Worm (Caenorhabditis elegans) whole organism, L4 larva: Measurements from ENCODE around the gene sdz-31.

Experiments
- D1046.2 ChIP-seq: fragments of 200-800 bp; sonication (Bioruptor generic); IDR thresholded peaks from 2 replicates; pipeline ENCODE4 v1.3.6; 2022; ENCODE audit warnings: missing genetic modification characterization, missing compliant biosample characterization
- ama-1 ChIP-seq: fragments of 150-350 bp; optimal IDR thresholded peaks from 2 replicates; lab custom pipeline; 2014; ENCODE audit warnings: inconsistent platforms, mixed read lengths
- daf-12 ChIP-seq: fragments of 150-350 bp; optimal IDR thresholded peaks from 2 replicates; lab custom pipeline; 2014; ENCODE audit warnings: missing biosample characterization, missing genetic modification reagents, missing genetic modification characterization
- dmd-6 ChIP-seq: fragments of 200-800 bp; sonication (Bioruptor generic); IDR thresholded peaks from 2 replicates; pipeline ENCODE4 v1.3.6; 2022; ENCODE audit warnings: missing genetic modification reagents, missing genetic modification characterization, missing compliant biosample characterization
- hlh-30 ChIP-seq: sonication (generic microtip); optimal IDR thresholded peaks from 2 replicates; lab custom pipeline; 2017; ENCODE audit warnings: antibody characterized with exemption, mild to moderate bottlenecking, missing genetic modification characterization, missing compliant biosample characterization; ENCODE audit not compliant: insufficient read depth
- nhr-102 ChIP-seq: sonication (generic microtip); optimal IDR thresholded peaks from 2 replicates; lab custom pipeline; 2016; ENCODE audit warnings: mild to moderate bottlenecking, missing genetic modification characterization, moderate library complexity, missing compliant biosample characterization
- nhr-25 ChIP-seq: sonication (generic microtip); optimal IDR thresholded peaks from 2 replicates; lab custom pipeline; 2017; ENCODE audit warnings: missing genetic modification characterization, mild to moderate bottlenecking, missing compliant biosample characterization, antibody characterized with exemption, moderate library complexity, borderline replicate concordance; ENCODE audit not compliant: insufficient read depth
- nhr-42 ChIP-seq: fragments of 200-800 bp; sonication (Bioruptor generic); IDR thresholded peaks from 2 replicates; pipeline ENCODE4 v1.3.6; 2022; ENCODE audit warnings: missing genetic modification characterization, missing compliant biosample characterization
- nhr-6 ChIP-seq: fragments of 150-350 bp; optimal IDR thresholded peaks from 2 replicates; lab custom pipeline; 2014; ENCODE audit warnings: missing biosample characterization, missing genetic modification characterization
- nhr-76 ChIP-seq: fragments of 150-350 bp; optimal IDR thresholded peaks from 2 replicates; lab custom pipeline; 2014; ENCODE audit warnings: missing biosample characterization, missing genetic modification characterization
- snpc-4 ChIP-seq: fragments of 150-350 bp; optimal IDR thresholded peaks from 2 replicates; lab custom pipeline; 2014; ENCODE audit warnings: missing biosample characterization, missing genetic modification characterization
- unc-62 ChIP-seq, 3 experiments: fragments of 150-350 bp in 1 of 3; sonication (generic microtip); optimal IDR thresholded peaks in 2 of 3; peaks in 1 of 3; 1 replicate in 1 of 3; 2 replicates in 2 of 3; lab custom pipeline; 2014 to 2017; ENCODE audit warnings: missing biosample characterization in 3 of 3, missing genetic modification characterization in 3 of 3, missing genetic modification reagents in 3 of 3, missing genotype in 1 of 3
- ztf-11 ChIP-seq: fragments of 150-350 bp; optimal IDR thresholded peaks from 2 replicates; lab custom pipeline; 2014; ENCODE audit warnings: missing biosample characterization, missing genetic modification characterization

ce11 chrV:9926240-9926639 lies 46.3 kb downstream of the sdz-31 start, which contains the start of gene C50H2.13:
- TF ChIP-seq nhr-6 (tag; lab: Kevin White, UChicago) (no peak), ama-1 (lab: Kevin White, UChicago) (no peak), daf-12 (tag; lab: Kevin White, UChicago) (no peak), nhr-42 (GFP tag; lab: Robert Waterston, UW) (no peak), nhr-102 (tag; lab: Kevin White, UChicago) (no peak), dmd-6 (no peak), nhr-76 (tag; lab: Kevin White, UChicago) (no peak), D1046.2 (GFP tag; lab: Robert Waterston, UW) (no peak), hlh-30 (tag; lab: Kevin White, UChicago) (no peak), nhr-25 (tag; lab: Kevin White, UChicago) (no peak), ztf-11 (tag; lab: Kevin White, UChicago) (no peak), unc-62 (GFP tag; optimal IDR thresholded peaks at IDR 0.05 in 1 of 2; lab: Kevin White, UChicago) (no peak), unc-62 (tag; optimal IDR thresholded peaks at IDR 0.05; lab: Kevin White, UChicago) (no peak), snpc-4 (tag; lab: Kevin White, UChicago) (no peak)
